Worm (Caenorhabditis elegans): ENCODE data around the gene W05H9.2.

W05H9.2 gene

ce11 chrX:6263194-6263698 lies 3.6 kb upstream of the W05H9.2 start, which contains the start of gene W05H9.4 (continued):
- no peak for TF ChIP-seq T26A5.8 (tag; optimal IDR thresholded peaks at IDR 0.05)
- no peak for TF ChIP-seq akir-1 (GFP tag; optimal IDR thresholded peaks at IDR 0.05)
- no peak for TF ChIP-seq hrde-1 (tag; optimal IDR thresholded peaks at IDR 0.05; ENCODE audit: borderline replicate concordance)
- no peak for TF ChIP-seq mcd-1 (GFP tag; IDR thresholded peaks at IDR 0.05)
- TF ChIP-seq F22D6.2 (tag; optimal IDR thresholded peaks at IDR 0.05) = no peak
- TF ChIP-seq madf-3 (GFP tag; IDR thresholded peaks at IDR 0.05) = no peak

ce11 chrX:6271718-6272117 lies 4.9 kb downstream of the W05H9.2 start, which contains the start of gene lro-1:
TSS of gene lro-1 (plus strand) at chrX:6272089.
- TF ChIP-seq dpff-1 (tag; optimal IDR thresholded peaks at IDR 0.05) (no peak), madf-10 (tag; optimal IDR thresholded peaks at IDR 0.05) (no peak), pha-4 (tag; optimal IDR thresholded peaks at IDR 0.05) (no peak), tbx-9 (tag; optimal IDR thresholded peaks at IDR 0.05; ENCODE audit: borderline replicate concordance) (no peak), Y53F4B.3 (GFP tag; IDR thresholded peaks at IDR 0.05) (no peak), F37B4.10 (GFP tag; IDR thresholded peaks at IDR 0.05) (no peak), snpc-1.3 (tag; optimal IDR thresholded peaks at IDR 0.05; ENCODE audit: insufficient read depth) (no peak), lir-1 (GFP tag; conservative IDR thresholded peaks at IDR 0.05) (no peak), snpc-3.4 (tag; optimal IDR thresholded peaks at IDR 0.05) (no peak), rcor-1 (GFP tag; IDR thresholded peaks at IDR 0.05) (no peak), tlf-1 (GFP tag; optimal IDR thresholded peaks at IDR 0.05) (peak; percentile 33), ceh-91 (GFP tag; IDR thresholded peaks at IDR 0.05) (no peak), madf-8 (GFP tag; conservative IDR thresholded peaks at IDR 0.05) (no peak), let-526 (GFP tag; IDR thresholded peaks at IDR 0.05) (peak; percentile 37; the same call in 1 of the 2 replicates), hmg-20 (GFP tag; IDR thresholded peaks at IDR 0.05) (no peak), sea-2 (GFP tag; IDR thresholded peaks at IDR 0.05) (no peak), ceh-100 (GFP tag; IDR thresholded peaks at IDR 0.05) (no peak), nhr-80 (tag; optimal IDR thresholded peaks at IDR 0.05) (peak; percentile 94), aptf-2 (GFP tag; conservative IDR thresholded peaks at IDR 0.05) (no peak), F57A8.1 (GFP tag; optimal IDR thresholded peaks at IDR 0.05) (no peak), B0261.1 (tag; optimal IDR thresholded peaks at IDR 0.05) (no peak), unc-130 (GFP tag; optimal IDR thresholded peaks at IDR 0.05) (no peak), lin-54 (GFP tag; optimal IDR thresholded peaks at IDR 0.05) (no peak), nhr-120 (GFP tag; IDR thresholded peaks at IDR 0.05) (no peak), madf-3 (GFP tag; IDR thresholded peaks at IDR 0.05) (no peak), ztf-18 (tag; optimal IDR thresholded peaks at IDR 0.05) (no peak), cebp-2 (GFP tag; IDR thresholded peaks at IDR 0.05) (no peak), ztf-6 (GFP tag; IDR thresholded peaks at IDR 0.05) (no peak), nfyb-1 (GFP tag; IDR thresholded peaks at IDR 0.05) (no peak), ztf-26 (tag; optimal IDR thresholded peaks at IDR 0.05) (no peak), die-1 (tag; optimal IDR thresholded peaks at IDR 0.05) (no peak), B0336.3 (GFP tag; IDR thresholded peaks at IDR 0.05) (no peak), sdz-38 (tag; optimal IDR thresholded peaks at IDR 0.05) (no peak), egl-44 (GFP tag; IDR thresholded peaks at IDR 0.05) (no peak), Y79H2A.3 (GFP tag; conservative IDR thresholded peaks at IDR 0.05) (no peak), let-607 (tag; optimal IDR thresholded peaks at IDR 0.05) (peak; percentile 9 to 53), rpc-1 (optimal IDR thresholded peaks at IDR 0.05) (no peak), rpc-1 (tag; optimal IDR thresholded peaks at IDR 0.05) (no peak), him-1 (tag; optimal IDR thresholded peaks at IDR 0.05) (no peak), akir-1 (GFP tag; optimal IDR thresholded peaks at IDR 0.05) (no peak), bed-2 (GFP tag; IDR thresholded peaks at IDR 0.05) (no peak), atf-7 (tag; optimal IDR thresholded peaks at IDR 0.05) (peak; percentile 68), bed-1 (GFP tag; IDR thresholded peaks at IDR 0.05) (no peak), ceh-79 (tag; optimal IDR thresholded peaks at IDR 0.05) (no peak)

Measured in whole organism, young adult.